Worm (Caenorhabditis elegans) whole organism, late embryonic: ENCODE results near the gene ZK892.6.

ENCODE experiments used
- dmd-4 ChIP-seq: sonication (generic microtip); optimal IDR thresholded peaks from 2 replicates; lab custom pipeline; 2016; ENCODE audit warnings: borderline replicate concordance, missing genetic modification characterization, missing compliant biosample characterization
- pat-9 ChIP-seq: fragments of 200-800 bp; sonication (Bioruptor generic); optimal IDR thresholded peaks from 2 replicates; lab custom pipeline; 2018; ENCODE audit warnings: mild to moderate bottlenecking, missing genetic modification characterization, moderate library complexity, missing compliant biosample characterization
- sox-2 ChIP-seq: fragments of 200-800 bp; sonication (Bioruptor generic); IDR thresholded peaks from 2 replicates; pipeline ENCODE4 v1.3.6; 2022; ENCODE audit warnings: missing genetic modification reagents, missing genetic modification characterization, missing compliant biosample characterization

The ZK892.6 gene

DNA sequence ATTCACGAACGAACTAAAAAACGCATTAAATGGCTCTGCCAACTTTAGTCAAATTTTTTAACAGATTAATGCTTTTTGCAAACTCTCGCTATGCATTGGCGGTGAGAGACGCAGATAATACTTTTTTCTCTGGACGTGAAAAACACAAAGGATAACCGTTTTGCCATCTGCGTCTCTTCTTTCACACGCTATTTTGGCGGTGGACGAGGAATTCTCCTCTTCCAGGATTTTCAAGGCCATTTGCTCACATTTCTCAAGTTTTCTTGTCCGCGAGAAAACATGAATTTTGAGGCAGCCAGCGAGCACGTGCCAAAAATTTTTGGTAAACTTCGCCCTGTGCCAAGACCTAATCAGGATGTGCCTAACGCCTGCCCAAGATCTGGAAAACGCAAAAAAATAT is 48.9 kb downstream of the ZK892.6 start (continued):
- TF ChIP-seq pat-9 (tag; lab: Kevin White, UChicago) (no peak), dmd-4 (tag; lab: Kevin White, UChicago) (no peak), sox-2 (GFP tag; lab: Robert Waterston, UW) (no peak)
